Comparison of ENCODE assay signal across 8 worm cellular contexts in the genomic region with DNA sequence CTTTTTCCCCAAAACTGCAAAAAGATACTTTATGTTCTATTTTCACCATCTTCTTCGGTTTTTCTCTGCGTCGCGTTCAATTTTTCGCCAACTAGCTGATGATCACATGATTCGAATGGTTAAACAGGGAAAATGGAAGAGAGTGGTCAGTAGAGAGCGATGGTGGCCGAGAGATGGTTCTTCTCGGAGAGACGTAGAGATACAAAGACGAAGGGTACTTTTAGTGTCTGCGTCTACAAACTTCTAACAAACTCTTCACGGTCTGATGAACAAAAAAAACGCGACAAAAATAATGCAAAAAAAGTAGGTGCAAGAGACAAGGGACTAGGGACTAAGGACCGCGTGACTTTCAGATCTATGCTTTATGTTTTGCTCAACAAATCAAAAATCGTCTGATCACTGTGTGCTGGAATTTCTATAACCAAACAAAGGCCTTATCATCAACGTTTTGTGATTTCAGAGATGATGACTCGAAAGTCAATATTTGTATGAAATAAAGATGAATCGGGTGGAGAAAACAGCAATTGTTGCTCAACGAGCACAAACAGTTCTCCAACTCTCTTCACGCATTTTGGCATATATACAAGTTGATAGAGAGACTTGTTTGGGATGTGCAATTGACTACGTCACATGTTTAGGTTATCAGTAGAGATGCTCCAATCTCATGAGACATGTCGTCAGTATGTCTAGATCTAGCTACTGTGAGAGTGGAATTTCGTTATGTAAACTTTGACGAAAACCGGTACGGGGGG.
TF ChIP-seq lines count a peak whose summit lies in the region.

No protein-coding gene starts in this region.

TF ChIP-seq in whole organism, L1 larva, 84 proteins besides CTCF, POLR2A, EP300 and RAD21 (continues in another document):
- peak; percentile 85 for TF ChIP-seq ceh-8 (GFP tag; optimal IDR thresholded peaks at IDR 0.05; lab: Kevin White, UChicago)
- TF ChIP-seq C16A3.4 (tag; optimal IDR thresholded peaks at IDR 0.05; lab: Kevin White, UChicago) = peak; percentile 87
- peak; percentile 93 for TF ChIP-seq hpl-2 (GFP tag; optimal IDR thresholded peaks at IDR 0.05; lab: Kevin White, UChicago)
- TF ChIP-seq lin-13 (GFP tag; optimal IDR thresholded peaks at IDR 0.05; lab: Kevin White, UChicago) = peak; percentile 95
- peak; percentile 91 for TF ChIP-seq fos-1 (tag; optimal IDR thresholded peaks at IDR 0.05; lab: Kevin White, UChicago)
- peak; percentile 21 for TF ChIP-seq vab-15 (tag; optimal IDR thresholded peaks at IDR 0.05; lab: Kevin White, UChicago)
- TF ChIP-seq alr-1 (tag; optimal IDR thresholded peaks at IDR 0.05; lab: Kevin White, UChicago; ENCODE audit: borderline replicate concordance) = no peak
- TF ChIP-seq elt-3 (tag; optimal IDR thresholded peaks at IDR 0.05; lab: Kevin White, UChicago) = peak in 3 of 6 experiments; percentile 26 to 97 (median 96)
- peak; percentile 63 for TF ChIP-seq zip-4 (GFP tag; optimal IDR thresholded peaks at IDR 0.05; lab: Kevin White, UChicago)

TF ChIP-seq in whole organism, L2 larva, 48 proteins besides CTCF, POLR2A, EP300 and RAD21 (continues in another document):
- TF ChIP-seq fos-1 (tag; optimal IDR thresholded peaks at IDR 0.05; lab: Kevin White, UChicago) (peak; percentile 88), unc-55 (GFP tag; optimal IDR thresholded peaks at IDR 0.05; lab: Kevin White, UChicago) (peak; percentile 93), nhr-25 (tag; optimal IDR thresholded peaks at IDR 0.05; lab: Kevin White, UChicago) (peak; percentile 98), nhr-11 (tag; optimal IDR thresholded peaks at IDR 0.05; lab: Kevin White, UChicago) (no peak), egl-27 (tag; optimal IDR thresholded peaks at IDR 0.05; lab: Kevin White, UChicago) (peak; percentile 88), ztf-11 (tag; optimal IDR thresholded peaks at IDR 0.05; lab: Kevin White, UChicago) (no peak), ama-1 (optimal IDR thresholded peaks at IDR 0.05; lab: Kevin White, UChicago) (peak; percentile 92), sma-3 (GFP tag; optimal IDR thresholded peaks at IDR 0.05; lab: Kevin White, UChicago) (peak; percentile 97), ztf-1 (GFP tag; conservative IDR thresholded peaks at IDR 0.05; lab: Robert Waterston, UW) (no peak), sem-4 (tag; optimal IDR thresholded peaks at IDR 0.05; lab: Kevin White, UChicago) (peak; percentile 96)

TF ChIP-seq in whole organism, L3 larva, 47 proteins besides CTCF, POLR2A, EP300 and RAD21 (continues in another document):
- peak; percentile 57 for TF ChIP-seq nhr-76 (tag; optimal IDR thresholded peaks at IDR 0.05; lab: Kevin White, UChicago)
- peak; percentile 84 for TF ChIP-seq mdl-1 (tag; optimal IDR thresholded peaks at IDR 0.05; lab: Kevin White, UChicago)
- TF ChIP-seq jun-1 (tag; optimal IDR thresholded peaks at IDR 0.05; lab: Kevin White, UChicago) = peak; percentile 98
- TF ChIP-seq lin-39 (tag; optimal IDR thresholded peaks at IDR 0.05; lab: Kevin White, UChicago) = peak; percentile 80
- TF ChIP-seq nhr-28 (tag; optimal IDR thresholded peaks at IDR 0.05; lab: Kevin White, UChicago) = peak; percentile 11
- TF ChIP-seq egl-27 (tag; optimal IDR thresholded peaks at IDR 0.05; lab: Kevin White, UChicago) = peak; percentile 72
- no peak for TF ChIP-seq ceh-16 (tag; optimal IDR thresholded peaks at IDR 0.05; lab: Kevin White, UChicago)
- TF ChIP-seq ztf-4 (tag; optimal IDR thresholded peaks at IDR 0.05; lab: Kevin White, UChicago) = peak; percentile 84
- TF ChIP-seq tbx-2 (tag; optimal IDR thresholded peaks at IDR 0.05; lab: Kevin White, UChicago) = peak; percentile 84
- TF ChIP-seq nhr-237 (tag; optimal IDR thresholded peaks at IDR 0.05; lab: Kevin White, UChicago) = no peak
- TF ChIP-seq elt-2 (tag; optimal IDR thresholded peaks at IDR 0.05; lab: Kevin White, UChicago) = peak; percentile 56

TF ChIP-seq in whole organism, L4 larva, 104 proteins besides CTCF, POLR2A, EP300 and RAD21 (continues in another document):
- TF ChIP-seq ceh-44 (GFP tag; IDR thresholded peaks at IDR 0.05; lab: Robert Waterston, UW) (no peak), daf-12 (tag; optimal IDR thresholded peaks at IDR 0.05; lab: Kevin White, UChicago) (no peak), lin-1 (GFP tag; IDR thresholded peaks at IDR 0.05; lab: Robert Waterston, UW) (peak; percentile 77; the same call in 1 of the 2 replicates), cey-2 (tag; optimal IDR thresholded peaks at IDR 0.05; lab: Kevin White, UChicago; ENCODE audit: borderline replicate concordance, insufficient read depth) (peak; percentile 57), mxl-2 (GFP tag; conservative IDR thresholded peaks at IDR 0.05; lab: Robert Waterston, UW) (0 out of 2 replicates have a peak, but pooled peaks have one; percentile 16), mes-2 (tag; optimal IDR thresholded peaks at IDR 0.05; lab: Kevin White, UChicago; ENCODE audit: poor library complexity, severe bottlenecking) (peak; percentile 83), ztf-11 (tag; optimal IDR thresholded peaks at IDR 0.05; lab: Kevin White, UChicago) (no peak), dmd-8 (GFP tag; IDR thresholded peaks at IDR 0.05; lab: Robert Waterston, UW) (no peak), daf-19 (GFP tag; conservative IDR thresholded peaks at IDR 0.05; lab: Robert Waterston, UW) (no peak)

TF ChIP-seq in whole organism, late embryonic, 69 proteins besides CTCF, POLR2A, EP300 and RAD21 (continues in another document):
- TF ChIP-seq unc-55 (GFP tag; optimal IDR thresholded peaks at IDR 0.05; lab: Kevin White, UChicago) (peak; percentile 82), ceh-18 (tag; optimal IDR thresholded peaks at IDR 0.05; lab: Kevin White, UChicago) (peak; percentile 34), F13H6.1 (tag; optimal IDR thresholded peaks at IDR 0.05; lab: Kevin White, UChicago) (peak; percentile 2), ref-2 (tag; optimal IDR thresholded peaks at IDR 0.05; lab: Kevin White, UChicago) (peak; percentile 67), tbx-2 (tag; optimal IDR thresholded peaks at IDR 0.05; lab: Kevin White, UChicago) (peak; percentile 64), pros-1 (tag; optimal IDR thresholded peaks at IDR 0.05; lab: Kevin White, UChicago) (peak; percentile 65), hlh-6 (tag; optimal IDR thresholded peaks at IDR 0.05; lab: Kevin White, UChicago) (no peak), mec-3 (tag; optimal IDR thresholded peaks at IDR 0.05; lab: Kevin White, UChicago; ENCODE audit: borderline replicate concordance) (no peak), nfya-1 (tag; optimal IDR thresholded peaks at IDR 0.05; lab: Kevin White, UChicago) (peak; percentile 76), hlh-30 (tag; optimal IDR thresholded peaks at IDR 0.05; lab: Kevin White, UChicago; ENCODE audit: insufficient read depth) (peak; percentile 96), ceh-34 (tag; optimal IDR thresholded peaks at IDR 0.05; lab: Kevin White, UChicago) (no peak)

TF ChIP-seq in whole organism, midembryonic, 9 proteins besides CTCF, POLR2A, EP300 and RAD21:
- TF ChIP-seq med-1 (GFP tag; optimal IDR thresholded peaks at IDR 0.05; lab: Kevin White, UChicago; ENCODE audit: insufficient read depth) (no peak), cog-1 (tag; optimal IDR thresholded peaks at IDR 0.05; lab: Kevin White, UChicago) (peak; percentile 16), flt-1 (GFP tag; IDR thresholded peaks at IDR 0.05; lab: Robert Waterston, UW) (no peak), ztf-29 (GFP tag; IDR thresholded peaks at IDR 0.05; lab: Robert Waterston, UW) (no peak), klf-2 (GFP tag; conservative IDR thresholded peaks at IDR 0.05; lab: Robert Waterston, UW) (no peak), tab-1 (GFP tag; IDR thresholded peaks at IDR 0.05; lab: Robert Waterston, UW) (no peak), ztf-23 (GFP tag; IDR thresholded peaks at IDR 0.05; lab: Robert Waterston, UW) (0 out of 2 replicates have a peak, but pooled peaks have one; percentile 57), T22C8.4 (GFP tag; IDR thresholded peaks at IDR 0.05; lab: Robert Waterston, UW) (no peak)

TF ChIP-seq in whole organism, mixed stage, embryonic, 35 proteins besides CTCF, POLR2A, EP300 and RAD21 (continues in another document):
- TF ChIP-seq drap-1 (GFP tag; optimal IDR thresholded peaks at IDR 0.05; lab: Kevin White, UChicago) = no peak
- no peak for TF ChIP-seq M03D4.4 (tag; optimal IDR thresholded peaks at IDR 0.05; lab: Kevin White, UChicago)
- TF ChIP-seq nhr-237 (tag; optimal IDR thresholded peaks at IDR 0.05; lab: Kevin White, UChicago) = peak; percentile 73
- no peak for TF ChIP-seq snpc-4 (tag; optimal IDR thresholded peaks at IDR 0.05; lab: Kevin White, UChicago)
- peak; percentile 34 for TF ChIP-seq blmp-1 (tag; optimal IDR thresholded peaks at IDR 0.05; lab: Kevin White, UChicago)
- TF ChIP-seq flh-1 (GFP tag; optimal IDR thresholded peaks at IDR 0.05; lab: Kevin White, UChicago) = no peak
- TF ChIP-seq mls-2 (tag; optimal IDR thresholded peaks at IDR 0.05; lab: Kevin White, UChicago) = peak; percentile 9
- TF ChIP-seq nhr-76 (tag; optimal IDR thresholded peaks at IDR 0.05; lab: Kevin White, UChicago) = no peak
- peak; percentile 21 for TF ChIP-seq lsy-2 (tag; optimal IDR thresholded peaks at IDR 0.05; lab: Kevin White, UChicago)
- no peak for TF ChIP-seq ceh-39 (tag; optimal IDR thresholded peaks at IDR 0.05; lab: Kevin White, UChicago)
- TF ChIP-seq unc-62 (GFP tag; optimal IDR thresholded peaks at IDR 0.05; lab: Kevin White, UChicago) = peak; percentile 32
- peak; percentile 59 for TF ChIP-seq mep-1 (tag; optimal IDR thresholded peaks at IDR 0.05; lab: Kevin White, UChicago)
- no peak for TF ChIP-seq ceh-83 (GFP tag; optimal IDR thresholded peaks at IDR 0.05; lab: Kevin White, UChicago)
- TF ChIP-seq ztf-11 (tag; optimal IDR thresholded peaks at IDR 0.05; lab: Kevin White, UChicago) = no peak

TF ChIP-seq in whole organism, young adult, 124 proteins besides CTCF, POLR2A, EP300 and RAD21 (continues in another document):
- peak; percentile 51 for TF ChIP-seq unc-62 (GFP tag; optimal IDR thresholded peaks at IDR 0.05; lab: Kevin White, UChicago)
- peak; percentile 22 for TF ChIP-seq B0035.1 (tag; optimal IDR thresholded peaks at IDR 0.05; lab: Kevin White, UChicago)
- peak; percentile 88 for TF ChIP-seq nfyb-1 (GFP tag; IDR thresholded peaks at IDR 0.05; lab: Robert Waterston, UW)
- TF ChIP-seq ceh-100 (GFP tag; IDR thresholded peaks at IDR 0.05; lab: Robert Waterston, UW) = no peak
- peak; percentile 94 for TF ChIP-seq lin-40 (tag; optimal IDR thresholded peaks at IDR 0.05; lab: Kevin White, UChicago)
- peak; percentile 47 for TF ChIP-seq lin-54 (GFP tag; optimal IDR thresholded peaks at IDR 0.05; lab: Kevin White, UChicago)
- TF ChIP-seq nhr-90 (tag; optimal IDR thresholded peaks at IDR 0.05; lab: Kevin White, UChicago) = peak; percentile 73
- TF ChIP-seq tlf-1 (GFP tag; optimal IDR thresholded peaks at IDR 0.05; lab: Kevin White, UChicago) = peak; percentile 68
- TF ChIP-seq unc-130 (GFP tag; optimal IDR thresholded peaks at IDR 0.05; lab: Kevin White, UChicago) = no peak
- TF ChIP-seq Y56A3A.18 (GFP tag; IDR thresholded peaks at IDR 0.05; lab: Robert Waterston, UW) = no peak
- TF ChIP-seq somi-1 (GFP tag; optimal IDR thresholded peaks at IDR 0.05; lab: Kevin White, UChicago) = peak; percentile 87
- no peak for TF ChIP-seq F37B4.10 (GFP tag; IDR thresholded peaks at IDR 0.05; lab: Robert Waterston, UW)
- no peak for TF ChIP-seq madf-6 (GFP tag; IDR thresholded peaks at IDR 0.05; lab: Robert Waterston, UW)
- peak; percentile 60; the same call in 1 of the 2 replicates for TF ChIP-seq lin-26 (GFP tag; IDR thresholded peaks at IDR 0.05; lab: Robert Waterston, UW)
- TF ChIP-seq hlh-12 (tag; optimal IDR thresholded peaks at IDR 0.05; lab: Kevin White, UChicago) = no peak
